Fruit fly (Drosophila melanogaster) whole organism, embryonic: Measurements from ENCODE around the gene lbl.

Source experiments
- Aef1 ChIP-seq: fragments of 200-800 bp; sonication (Bioruptor generic); IDR thresholded peaks from 3 replicates; pipeline ENCODE4 v1.3.6; 2022; ENCODE audit warnings: missing biosample characterization, missing genetic modification characterization
- crp ChIP-seq, 2 experiments: fragments of 200-800 bp; sonication (Bioruptor generic); optimal IDR thresholded peaks; 2 replicates in 1 of 2; 3 replicates in 1 of 2; lab custom pipeline; 2017; ENCODE audit warnings: missing biosample characterization in 2 of 2, missing genetic modification characterization in 2 of 2, mild to moderate bottlenecking in 1 of 2, moderate library complexity in 1 of 2

DNA sequence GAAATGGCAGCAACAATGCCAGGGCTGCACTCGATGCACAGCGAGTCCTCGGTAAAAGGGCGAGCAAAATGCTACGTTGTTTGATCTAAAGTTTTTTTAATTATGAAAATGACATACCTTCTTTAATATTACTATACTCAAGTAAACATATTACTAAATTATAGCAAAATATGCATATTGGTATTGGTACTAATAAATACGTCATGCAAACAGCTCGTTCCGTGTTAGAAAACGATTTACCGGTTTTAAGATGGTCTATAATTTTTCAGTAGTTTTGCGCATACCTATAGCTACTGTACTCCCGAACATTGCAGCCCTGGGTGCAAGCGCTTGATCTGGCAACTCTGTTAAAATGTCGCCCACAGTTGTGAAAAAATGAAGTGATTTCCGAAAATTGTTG lies 68.7 kb downstream of the lbl start:
- TF ChIP-seq crp (GFP tag; optimal IDR thresholded peaks at IDR 0.05; lab: Kevin White, UChicago) (peak in 1 of 2 experiments; percentile 62), Aef1 (GFP tag; lab: Robert Waterston, UW) (peak; percentile 92)
